Worm (Caenorhabditis elegans) whole organism, midembryonic: ENCODE results near the gene lam-1.
"Not testable (repeated sequence)": the region's sequence is repeated elsewhere in the genome, so short reads cannot be mapped to it uniquely, and the experiment has no call there.

ENCODE experiments used
- T22C8.4 ChIP-seq: fragments of 200-800 bp; sonication (Bioruptor generic); IDR thresholded peaks from 2 replicates; pipeline ENCODE4 v1.3.6; 2022; ENCODE audit warnings: missing genetic modification characterization, missing compliant biosample characterization
- cog-1 ChIP-seq: sonication (generic microtip); optimal IDR thresholded peaks from 2 replicates; lab custom pipeline; 2016; ENCODE audit warnings: missing genetic modification characterization, missing compliant biosample characterization
- flt-1 ChIP-seq: fragments of 200-800 bp; sonication (Bioruptor generic); IDR thresholded peaks from 2 replicates; pipeline ENCODE4 v1.3.6; 2022; ENCODE audit warnings: missing genetic modification characterization, missing compliant biosample characterization
- klf-2 ChIP-seq: fragments of 200-800 bp; sonication (Bioruptor generic); conservative IDR thresholded peaks from 2 replicates; pipeline ENCODE4 v1.3.6; 2022; ENCODE audit warnings: missing genetic modification reagents, missing genetic modification characterization, missing compliant biosample characterization
- med-1 ChIP-seq: sonication (generic microtip); optimal IDR thresholded peaks from 2 replicates; lab custom pipeline; 2017; ENCODE audit warnings: missing genetic modification characterization, mild to moderate bottlenecking, missing compliant biosample characterization, antibody characterized with exemption, missing genetic modification reagents; ENCODE audit not compliant: insufficient read depth
- ref-1 ChIP-seq: fragments of 200-800 bp; sonication (Bioruptor generic); conservative IDR thresholded peaks from 2 replicates; pipeline ENCODE4 v1.3.6; 2022; ENCODE audit warnings: missing genetic modification reagents, missing genetic modification characterization, missing compliant biosample characterization
- tab-1 ChIP-seq: fragments of 200-800 bp; sonication (Bioruptor generic); IDR thresholded peaks from 2 replicates; pipeline ENCODE4 v1.3.6; 2022; ENCODE audit warnings: missing genetic modification characterization, missing compliant biosample characterization
- ztf-23 ChIP-seq: fragments of 200-800 bp; sonication (Bioruptor generic); IDR thresholded peaks from 2 replicates; pipeline ENCODE4 v1.3.6; 2022; ENCODE audit warnings: missing genetic modification reagents, missing genetic modification characterization, missing compliant biosample characterization
- ztf-29 ChIP-seq: fragments of 200-800 bp; sonication (Bioruptor generic); IDR thresholded peaks from 2 replicates; pipeline ENCODE4 v1.3.6; 2022; ENCODE audit warnings: missing genetic modification reagents, missing genetic modification characterization, missing compliant biosample characterization

lam-1 gene

DNA sequence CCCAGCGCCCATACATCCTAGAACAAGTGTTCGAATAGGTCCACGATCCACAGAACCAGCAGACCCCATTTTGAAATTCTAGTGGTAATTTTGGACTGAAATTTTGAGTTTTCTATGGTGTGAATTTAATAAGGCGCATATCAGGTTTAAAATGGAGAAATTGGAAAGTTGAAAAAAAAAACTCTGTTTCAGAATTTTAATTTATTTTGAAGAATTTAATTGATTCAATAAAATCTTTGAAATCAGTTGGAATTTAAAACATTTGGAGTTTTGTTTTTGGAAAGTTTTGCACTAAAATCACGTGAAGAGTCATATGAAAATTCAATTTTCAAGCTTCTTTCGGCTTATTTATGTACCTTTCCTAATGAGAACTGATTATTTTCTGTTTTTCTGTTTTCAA, 22.4 kb downstream of the lam-1 start, which contains the start of gene gpa-18:
TSS of gene gpa-18 (minus strand) at position 101 of the 400 bp plus-strand sequence.
- TF ChIP-seq tab-1 (GFP tag; lab: Robert Waterston, UW): no peak
- TF ChIP-seq cog-1: no peak
- TF ChIP-seq ztf-29 (GFP tag; lab: Robert Waterston, UW): no peak
- TF ChIP-seq klf-2 (GFP tag; lab: Robert Waterston, UW): no peak
- TF ChIP-seq ztf-23 (GFP tag; lab: Robert Waterston, UW): no peak
- TF ChIP-seq T22C8.4 (GFP tag; lab: Robert Waterston, UW): no peak
- no peak for TF ChIP-seq ref-1
- TF ChIP-seq med-1 (GFP tag; lab: Kevin White, UChicago): no peak
- TF ChIP-seq flt-1: no peak

DNA sequence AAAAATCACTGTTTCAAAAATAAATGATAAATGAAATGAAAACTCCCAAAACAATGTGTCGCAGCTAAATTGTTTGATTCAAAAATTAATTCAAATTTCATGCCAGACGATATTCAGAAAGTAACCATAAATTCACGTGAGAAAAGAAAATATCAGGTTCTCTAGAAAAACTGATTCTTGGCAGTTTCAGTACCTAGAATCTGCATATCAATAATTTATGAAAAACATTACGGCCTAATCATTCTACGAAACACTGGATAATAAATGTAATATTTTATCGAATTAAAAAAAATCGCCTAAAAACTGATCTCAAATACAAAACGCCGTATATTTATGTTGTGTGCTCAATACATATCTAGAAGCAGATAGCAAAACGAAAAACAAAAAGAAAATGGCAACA, 27.7 kb downstream of the lam-1 start:
- TF ChIP-seq ztf-23 (GFP tag; lab: Robert Waterston, UW): no peak
- TF ChIP-seq T22C8.4 (GFP tag; lab: Robert Waterston, UW): no peak
- no peak for TF ChIP-seq cog-1
- TF ChIP-seq ref-1: no peak
- no peak for TF ChIP-seq med-1 (GFP tag; lab: Kevin White, UChicago)
- TF ChIP-seq flt-1: no peak
- no peak for TF ChIP-seq ztf-29 (GFP tag; lab: Robert Waterston, UW)

DNA sequence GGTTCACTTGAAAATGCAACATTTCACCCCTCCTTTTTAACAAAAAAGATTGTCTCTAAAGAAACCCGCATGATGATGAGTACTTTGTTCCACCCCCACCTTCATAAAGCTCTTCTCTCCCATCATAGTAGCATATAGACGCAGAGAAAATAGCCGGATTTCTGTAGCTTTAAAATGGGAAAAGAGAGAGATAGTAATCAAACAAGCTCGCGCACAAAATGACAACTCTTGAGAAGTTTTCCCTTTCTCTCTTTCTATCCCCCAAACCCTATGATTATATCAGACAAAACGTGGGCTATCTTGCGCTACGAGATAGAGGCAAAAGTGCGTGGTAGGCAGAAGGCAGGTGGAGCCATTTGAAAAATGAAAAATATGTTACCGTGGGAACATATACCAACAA, 29.4 kb downstream of the lam-1 start:
- TF ChIP-seq cog-1: no peak
- no peak for TF ChIP-seq ref-1
- no peak for TF ChIP-seq klf-2 (GFP tag; lab: Robert Waterston, UW)
- no peak for TF ChIP-seq ztf-23 (GFP tag; lab: Robert Waterston, UW)
- TF ChIP-seq tab-1 (GFP tag; lab: Robert Waterston, UW): no peak
- TF ChIP-seq med-1 (GFP tag; lab: Kevin White, UChicago): no peak

ce11 chrIV:5204573-5204972, 31.4 kb downstream of the lam-1 start, which contains the start of gene tni-4:
TSS of gene tni-4 (plus strand) at chrIV:5204591.
- TF ChIP-seq ref-1 (no peak), klf-2 (GFP tag; lab: Robert Waterston, UW) (no peak), ztf-23 (GFP tag; lab: Robert Waterston, UW) (no peak), T22C8.4 (GFP tag; lab: Robert Waterston, UW) (no peak), flt-1 (no peak), tab-1 (GFP tag; lab: Robert Waterston, UW) (no peak), med-1 (GFP tag; lab: Kevin White, UChicago) (no peak), cog-1 (no peak), ztf-29 (GFP tag; lab: Robert Waterston, UW) (no peak)

DNA sequence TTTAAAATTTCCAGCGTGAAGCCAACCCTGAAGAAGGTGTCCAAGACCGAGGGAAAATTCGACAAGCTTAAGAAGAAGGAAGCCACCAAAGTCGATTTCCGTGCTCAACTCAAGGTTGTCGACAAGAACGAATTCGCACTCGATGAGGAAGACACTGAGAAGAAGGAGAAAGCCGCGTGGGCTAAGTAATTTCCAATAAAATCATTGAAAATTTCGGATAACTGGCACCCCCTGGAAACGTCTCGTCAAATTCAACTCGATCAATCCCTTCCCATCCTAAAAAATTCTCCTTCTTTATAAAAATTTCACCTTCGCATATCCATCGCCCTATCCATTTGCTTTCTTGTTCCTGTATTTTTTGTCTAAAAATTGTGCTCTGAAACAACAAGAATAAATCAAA, 33.6 kb downstream of the lam-1 start:
- no peak for TF ChIP-seq klf-2 (GFP tag; lab: Robert Waterston, UW)
- no peak for TF ChIP-seq ztf-23 (GFP tag; lab: Robert Waterston, UW)
- TF ChIP-seq tab-1 (GFP tag; lab: Robert Waterston, UW): no peak

DNA sequence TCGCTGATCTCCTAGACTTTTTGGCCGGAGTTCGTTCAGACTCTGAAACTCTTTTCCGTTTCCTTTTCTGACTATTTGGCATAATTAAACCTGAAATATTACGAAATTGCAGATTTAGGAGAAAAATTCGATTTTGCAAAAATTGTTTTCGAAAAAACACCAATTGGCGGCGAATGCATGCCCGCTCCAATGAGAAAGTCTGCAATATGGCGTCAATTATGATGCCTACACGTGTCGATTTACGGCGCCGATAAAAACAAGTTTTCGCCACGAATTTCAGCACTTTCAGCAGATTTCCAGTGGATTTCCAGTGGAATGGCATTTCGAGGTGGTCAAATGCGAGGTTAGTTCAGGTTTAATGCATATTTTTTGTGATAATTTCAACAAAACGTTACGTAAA, 36.3 kb downstream of the lam-1 start, which contains the start of the genes Y59E9AL.36 and nbet-1:
TSS of gene Y59E9AL.36 (minus strand) at position 92 of the 400 bp plus-strand sequence.
TSS of gene nbet-1 (plus strand) at position 112 of the 400 bp plus-strand sequence.
- TF ChIP-seq ztf-23 (GFP tag; lab: Robert Waterston, UW) (no peak), cog-1 (peak; percentile 39)

DNA sequence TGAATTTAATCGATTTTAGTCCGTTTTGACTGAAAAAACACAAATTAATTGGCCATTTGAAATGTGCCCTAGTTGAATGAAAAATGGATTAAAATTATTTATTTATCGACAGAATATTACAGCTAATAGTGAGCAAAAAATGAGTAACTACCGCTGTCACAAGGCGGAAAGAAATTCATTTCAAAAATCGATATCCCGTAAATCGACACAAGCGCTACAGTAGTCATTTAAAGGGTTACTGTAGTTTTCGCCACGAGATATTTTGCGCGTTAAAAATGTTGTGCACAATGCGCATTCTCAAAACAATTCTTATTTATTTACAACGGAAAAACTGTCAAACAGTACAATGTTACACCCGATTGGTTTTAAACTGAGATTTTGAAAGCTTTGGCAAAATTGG, 37.5 kb downstream of the lam-1 start:
- no peak for TF ChIP-seq ztf-23 (GFP tag; lab: Robert Waterston, UW)
- no peak for TF ChIP-seq flt-1
- TF ChIP-seq ref-1: no peak
- no peak for TF ChIP-seq ztf-29 (GFP tag; lab: Robert Waterston, UW)
- no peak for TF ChIP-seq tab-1 (GFP tag; lab: Robert Waterston, UW)
- no peak for TF ChIP-seq med-1 (GFP tag; lab: Kevin White, UChicago)
- no peak for TF ChIP-seq T22C8.4 (GFP tag; lab: Robert Waterston, UW)
- TF ChIP-seq cog-1: no peak
- no peak for TF ChIP-seq klf-2 (GFP tag; lab: Robert Waterston, UW)

- no peak for TF ChIP-seq tab-1 (GFP tag; lab: Robert Waterston, UW)
- TF ChIP-seq ref-1: no peak
- no peak for TF ChIP-seq flt-1
- TF ChIP-seq T22C8.4 (GFP tag; lab: Robert Waterston, UW): no peak
- no peak for TF ChIP-seq med-1 (GFP tag; lab: Kevin White, UChicago)
- TF ChIP-seq ztf-29 (GFP tag; lab: Robert Waterston, UW): no peak
- no peak for TF ChIP-seq ztf-23 (GFP tag; lab: Robert Waterston, UW)
- no peak for TF ChIP-seq cog-1
Measured at ce11 chrIV:5215092-5215491, 42.0 kb downstream of the lam-1 start, which contains the start of gene Y59E9AL.4. TSS of gene Y59E9AL.4 (minus strand) at chrIV:5215192.

- TF ChIP-seq tab-1 (GFP tag; lab: Robert Waterston, UW) (no peak), flt-1 (no peak), ztf-29 (GFP tag; lab: Robert Waterston, UW) (no peak), T22C8.4 (GFP tag; lab: Robert Waterston, UW) (no peak), ref-1 (no peak), klf-2 (GFP tag; lab: Robert Waterston, UW) (no peak), cog-1 (no peak), ztf-23 (GFP tag; lab: Robert Waterston, UW) (no peak), med-1 (GFP tag; lab: Kevin White, UChicago) (no peak)
Measured at ce11 chrIV:5216349-5216748, 43.2 kb downstream of the lam-1 start.

ce11 chrIV:5218496-5218895, 45.4 kb downstream of the lam-1 start, which contains the start of gene nsph-4.2:
TSS of gene nsph-4.2 (plus strand) at chrIV:5218796.
- TF ChIP-seq flt-1; med-1 (GFP tag; lab: Kevin White, UChicago); cog-1: not testable (repeated sequence)
